Worm (Caenorhabditis elegans) whole organism, early embryonic: Measurements from ENCODE around the gene sre-8.

Source experiments
- aly-1 ChIP-seq: sonication (generic microtip); optimal IDR thresholded peaks from 2 replicates; lab custom pipeline; 2016; ENCODE audit warnings: missing genetic modification characterization, missing compliant biosample characterization
- ceh-13 ChIP-seq: fragments of 200-800 bp; sonication (Bioruptor generic); optimal IDR thresholded peaks from 2 replicates; lab custom pipeline; 2018; ENCODE audit warnings: mild to moderate bottlenecking, missing genetic modification characterization, missing compliant biosample characterization
- hmg-4 ChIP-seq: fragments of 200-800 bp; sonication (Bioruptor generic); optimal IDR thresholded peaks from 2 replicates; lab custom pipeline; 2018; ENCODE audit warnings: mild to moderate bottlenecking, missing genetic modification characterization, missing compliant biosample characterization
- sea-1 ChIP-seq: fragments of 200-800 bp; sonication (Bioruptor generic); conservative IDR thresholded peaks from 2 replicates; pipeline ENCODE4 v1.3.6; 2022; ENCODE audit warnings: missing genetic modification characterization, missing compliant biosample characterization
- tbx-11 ChIP-seq: fragments of 200-800 bp; sonication (Bioruptor generic); IDR thresholded peaks from 2 replicates; pipeline ENCODE4 v1.3.6; 2022; ENCODE audit warnings: missing genetic modification characterization, missing compliant biosample characterization

ce11 chrV:14256813-14257212 is at the start of gene sre-8:
- TF ChIP-seq hmg-4 (no peak), ceh-13 (GFP tag; lab: Kevin White, UChicago) (no peak), sea-1 (GFP tag; lab: Robert Waterston, UW) (no peak), aly-1 (no peak), tbx-11 (no peak)
